Worm (Caenorhabditis elegans) whole organism, L4/young adult: Measurements from ENCODE around the gene math-16.

ENCODE experiments used
- W03F9.2 ChIP-seq: fragments of 150-350 bp; optimal IDR thresholded peaks from 2 replicates; lab custom pipeline; 2014; ENCODE audit warnings: missing biosample characterization, missing genetic modification characterization
- dao-5 ChIP-seq: sonication (generic microtip); optimal IDR thresholded peaks from 2 replicates; lab custom pipeline; 2016; ENCODE audit warnings: missing genotype, missing genetic modification characterization, moderate library complexity, missing compliant biosample characterization
- him-1 ChIP-seq: sonication (generic microtip); optimal IDR thresholded peaks from 2 replicates; lab custom pipeline; 2016; ENCODE audit warnings: missing genotype, missing genetic modification reagents, missing genetic modification characterization, missing compliant biosample characterization

Gene math-16

ce11 chrII:1878663-1879062, at the start of gene math-16:
Gene math-16, minus strand, starts transcription at chrII:1878763.
- no peak for TF ChIP-seq dao-5 (tag; lab: Kevin White, UChicago)
- no peak for TF ChIP-seq him-1 (tag; lab: Kevin White, UChicago)
- no peak for TF ChIP-seq W03F9.2 (tag; lab: Kevin White, UChicago)

ce11 chrII:1926162-1926561, 47.6 kb upstream of the math-16 start, which contains the start of gene F52C6.2:
Gene F52C6.2, plus strand, starts transcription at chrII:1926462.
- TF ChIP-seq dao-5 (tag; lab: Kevin White, UChicago), result no peak
- TF ChIP-seq him-1 (tag; lab: Kevin White, UChicago), result no peak
- no peak for TF ChIP-seq W03F9.2 (tag; lab: Kevin White, UChicago)

- no peak for TF ChIP-seq W03F9.2 (tag; lab: Kevin White, UChicago)
- no peak for TF ChIP-seq him-1 (tag; lab: Kevin White, UChicago)
- TF ChIP-seq dao-5 (tag; lab: Kevin White, UChicago), result no peak
These were observed 45.9 kb upstream of the math-16 start, which contains the start of gene F52C6.3 for ce11 chrII:1924459-1924858. Gene F52C6.3, plus strand, starts transcription at chrII:1924759.

- TF ChIP-seq dao-5 (tag; lab: Kevin White, UChicago), result no peak
- TF ChIP-seq W03F9.2 (tag; lab: Kevin White, UChicago), result no peak
- TF ChIP-seq him-1 (tag; lab: Kevin White, UChicago), result no peak
These were observed 44.2 kb upstream of the math-16 start, which contains the start of the genes bath-2 and F52C6.4 for ce11 chrII:1922665-1923187. Gene bath-2, minus strand, starts transcription at chrII:1922765. Gene F52C6.4, plus strand, starts transcription at chrII:1923137.

- no peak for TF ChIP-seq him-1 (tag; lab: Kevin White, UChicago)
- TF ChIP-seq dao-5 (tag; lab: Kevin White, UChicago), result no peak
- no peak for TF ChIP-seq W03F9.2 (tag; lab: Kevin White, UChicago)
These were observed 42.5 kb upstream of the math-16 start, which contains the start of gene bath-7 for ce11 chrII:1921018-1921417. Gene bath-7, minus strand, starts transcription at chrII:1921118.

ce11 chrII:1917862-1918261, 39.3 kb upstream of the math-16 start, which contains the start of gene bath-4:
Gene bath-4, minus strand, starts transcription at chrII:1917962.
- no peak for TF ChIP-seq W03F9.2 (tag; lab: Kevin White, UChicago)
- no peak for TF ChIP-seq dao-5 (tag; lab: Kevin White, UChicago)
- no peak for TF ChIP-seq him-1 (tag; lab: Kevin White, UChicago)

ce11 chrII:1912741-1913140, 34.2 kb upstream of the math-16 start, which contains the start of gene math-31:
Gene math-31, minus strand, starts transcription at chrII:1912841.
- TF ChIP-seq dao-5 (tag; lab: Kevin White, UChicago) (no peak), W03F9.2 (tag; lab: Kevin White, UChicago) (no peak)

ce11 chrII:1905104-1905503, 26.5 kb upstream of the math-16 start, which contains the start of gene math-22:
Gene math-22, plus strand, starts transcription at chrII:1905404.
- TF ChIP-seq W03F9.2 (tag; lab: Kevin White, UChicago), result no peak
- TF ChIP-seq him-1 (tag; lab: Kevin White, UChicago), result no peak
- no peak for TF ChIP-seq dao-5 (tag; lab: Kevin White, UChicago)

- TF ChIP-seq W03F9.2 (tag; lab: Kevin White, UChicago), result no peak
These were observed 23.4 kb upstream of the math-16 start, which contains the start of gene math-23 for ce11 chrII:1901981-1902380. Gene math-23, plus strand, starts transcription at chrII:1902281.

ce11 chrII:1899934-1900333, 21.4 kb upstream of the math-16 start, which contains the start of gene math-24:
Gene math-24, plus strand, starts transcription at chrII:1900234.
- no peak for TF ChIP-seq W03F9.2 (tag; lab: Kevin White, UChicago)
- TF ChIP-seq him-1 (tag; lab: Kevin White, UChicago), result no peak
- TF ChIP-seq dao-5 (tag; lab: Kevin White, UChicago), result no peak

- TF ChIP-seq him-1 (tag; lab: Kevin White, UChicago), result no peak
These were observed 19.4 kb upstream of the math-16 start, which contains the start of gene C46F9.6 for ce11 chrII:1897936-1898335. Gene C46F9.6, plus strand, starts transcription at chrII:1898236.

- no peak for TF ChIP-seq W03F9.2 (tag; lab: Kevin White, UChicago)
- no peak for TF ChIP-seq dao-5 (tag; lab: Kevin White, UChicago)
- TF ChIP-seq him-1 (tag; lab: Kevin White, UChicago), result no peak
These were observed 17.2 kb upstream of the math-16 start, which contains the start of gene math-25 for ce11 chrII:1895762-1896161. Gene math-25, plus strand, starts transcription at chrII:1896062.

ce11 chrII:1895278-1895677, 16.7 kb upstream of the math-16 start, which contains the start of gene C46F9.5:
Gene C46F9.5, plus strand, starts transcription at chrII:1895578.
- TF ChIP-seq him-1 (tag; lab: Kevin White, UChicago) (no peak), W03F9.2 (tag; lab: Kevin White, UChicago) (no peak), dao-5 (tag; lab: Kevin White, UChicago) (no peak)

- TF ChIP-seq dao-5 (tag; lab: Kevin White, UChicago) (no peak), W03F9.2 (tag; lab: Kevin White, UChicago) (no peak), him-1 (tag; lab: Kevin White, UChicago) (no peak)
These were observed 15.3 kb upstream of the math-16 start, which contains the start of gene C16C4.1 for ce11 chrII:1893912-1894311. Gene C16C4.1, plus strand, starts transcription at chrII:1894212.
